Fruit fly (Drosophila melanogaster): ENCODE measurements around the gene GIIIspla2.

Gene GIIIspla2

DNA sequence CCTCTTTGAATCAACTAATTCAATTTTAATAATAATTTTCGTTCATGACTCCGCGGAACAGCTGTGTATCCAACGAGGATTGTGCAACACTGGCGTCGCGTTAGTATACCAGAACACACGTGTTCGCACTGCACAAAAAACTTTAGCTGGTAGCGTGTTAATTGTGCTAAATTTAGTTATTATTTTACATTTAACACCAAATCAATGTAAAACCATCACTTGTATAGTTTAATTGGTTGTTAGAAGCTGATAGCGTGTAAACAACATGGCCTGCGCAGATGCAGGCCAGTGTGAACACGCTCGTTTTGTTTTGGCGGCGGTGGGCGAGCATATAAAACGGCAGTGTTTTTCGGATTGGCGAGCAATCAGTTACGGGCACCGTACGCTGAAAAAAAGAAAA is at the start of gene GIIIspla2, which contains the start of gene Traf6:
Gene GIIIspla2, plus strand, starts transcription at position 335 of the 400 bp plus-strand sequence.
Gene Traf6, minus strand, starts transcription at position 93 of the 400 bp plus-strand sequence.
- TF ChIP-seq CG11617 (GFP tag; optimal IDR thresholded peaks at IDR 0.05), result peak; percentile 87
- TF ChIP-seq Crg-1 (GFP tag; optimal IDR thresholded peaks at IDR 0.05), result peak; percentile 68
- TF ChIP-seq ovo (GFP tag; optimal IDR thresholded peaks at IDR 0.05), result peak; percentile 81
- TF ChIP-seq pad (GFP tag; optimal IDR thresholded peaks at IDR 0.05), result peak; percentile 81
- peak; percentile 73 for TF ChIP-seq toe (GFP tag; optimal IDR thresholded peaks at IDR 0.05)
- TF ChIP-seq CG7101 (tag; optimal IDR thresholded peaks at IDR 0.05), result peak; percentile 90
- TF ChIP-seq cnc (optimal IDR thresholded peaks at IDR 0.05), result no peak
- peak; percentile 71 for TF ChIP-seq tj (GFP tag; optimal IDR thresholded peaks at IDR 0.05)
- no peak for TF ChIP-seq Hr96 (GFP tag; optimal IDR thresholded peaks at IDR 0.05)
- TF ChIP-seq CG7045 (GFP tag; optimal IDR thresholded peaks at IDR 0.05), result peak; percentile 74
- TF ChIP-seq Mnt (GFP tag; optimal IDR thresholded peaks at IDR 0.05), result peak; percentile 92
- TF ChIP-seq CG14711 (tag; optimal IDR thresholded peaks at IDR 0.05), result peak; percentile 80
- peak; percentile 76 for TF ChIP-seq CG33017 (tag; optimal IDR thresholded peaks at IDR 0.05)
- peak; percentile 54 for TF ChIP-seq Clk (GFP tag; optimal IDR thresholded peaks at IDR 0.05)
- TF ChIP-seq CG1620 (GFP tag; optimal IDR thresholded peaks at IDR 0.05), result peak; percentile 87
- no peak for TF ChIP-seq kay (GFP tag; ENCODE audit: borderline replicate concordance)
- TF ChIP-seq cic (GFP tag; optimal IDR thresholded peaks at IDR 0.05), result peak; percentile 51
- peak; percentile 66 for TF ChIP-seq CG12768 (GFP tag; optimal IDR thresholded peaks at IDR 0.05)
- TF ChIP-seq CG5204 (GFP tag; optimal IDR thresholded peaks at IDR 0.05), result peak; percentile 76
- TF ChIP-seq bab1 (GFP tag; optimal IDR thresholded peaks at IDR 0.05), result peak; percentile 78

DNA sequence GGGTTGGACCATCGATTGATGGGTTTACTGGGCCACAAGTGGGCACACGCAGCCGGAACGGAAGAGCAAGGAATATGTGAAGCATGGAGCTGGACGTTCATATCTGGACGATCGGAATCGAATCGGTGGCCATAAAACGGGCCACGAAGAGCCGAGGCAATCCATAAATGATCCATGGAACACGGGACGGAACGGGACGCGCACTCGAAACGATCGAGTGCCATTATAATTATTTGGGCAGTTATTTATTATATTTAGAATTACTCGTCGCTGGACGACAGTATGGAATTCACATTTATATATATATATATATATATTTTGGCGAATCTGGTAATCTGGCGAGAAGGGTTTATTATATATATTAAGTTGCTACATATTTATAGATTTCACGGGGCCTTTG is 49.5 kb upstream of the GIIIspla2 start:
- no peak for TF ChIP-seq CG7045 (GFP tag; optimal IDR thresholded peaks at IDR 0.05)
- TF ChIP-seq CG11617 (GFP tag; optimal IDR thresholded peaks at IDR 0.05), result no peak
- no peak for TF ChIP-seq pad (GFP tag; optimal IDR thresholded peaks at IDR 0.05)
- TF ChIP-seq tj (GFP tag; optimal IDR thresholded peaks at IDR 0.05), result no peak
- no peak for TF ChIP-seq kay (GFP tag; ENCODE audit: borderline replicate concordance)
- TF ChIP-seq CG5204 (GFP tag; optimal IDR thresholded peaks at IDR 0.05), result no peak
- no peak for TF ChIP-seq Crg-1 (GFP tag; optimal IDR thresholded peaks at IDR 0.05)
- TF ChIP-seq CG12768 (GFP tag; optimal IDR thresholded peaks at IDR 0.05), result no peak
- no peak for TF ChIP-seq CG1620 (GFP tag; optimal IDR thresholded peaks at IDR 0.05)
- TF ChIP-seq Hr96 (GFP tag; optimal IDR thresholded peaks at IDR 0.05), result no peak
- no peak for TF ChIP-seq toe (GFP tag; optimal IDR thresholded peaks at IDR 0.05)
- TF ChIP-seq ovo (GFP tag; optimal IDR thresholded peaks at IDR 0.05), result no peak
- no peak for TF ChIP-seq CG14711 (tag; optimal IDR thresholded peaks at IDR 0.05)
- no peak for TF ChIP-seq bab1 (GFP tag; optimal IDR thresholded peaks at IDR 0.05)
- TF ChIP-seq cic (GFP tag; optimal IDR thresholded peaks at IDR 0.05), result no peak
- TF ChIP-seq CG33017 (tag; optimal IDR thresholded peaks at IDR 0.05), result no peak
- no peak for TF ChIP-seq Clk (GFP tag; optimal IDR thresholded peaks at IDR 0.05)
- no peak for TF ChIP-seq cnc (optimal IDR thresholded peaks at IDR 0.05)
- no peak for TF ChIP-seq CG7101 (tag; optimal IDR thresholded peaks at IDR 0.05)

- TF ChIP-seq CG5204 (GFP tag; optimal IDR thresholded peaks at IDR 0.05) (no peak), tj (GFP tag; optimal IDR thresholded peaks at IDR 0.05) (peak; percentile 68), ovo (GFP tag; optimal IDR thresholded peaks at IDR 0.05) (peak; percentile 10)
Measured at dm6 chrX:8110984-8111383, 46.4 kb upstream of the GIIIspla2 start.

- TF ChIP-seq kay (GFP tag; ENCODE audit: borderline replicate concordance) (no peak), CG7101 (tag; optimal IDR thresholded peaks at IDR 0.05) (peak; percentile 45), cnc (optimal IDR thresholded peaks at IDR 0.05) (no peak), CG14711 (tag; optimal IDR thresholded peaks at IDR 0.05) (no peak), CG12768 (GFP tag; optimal IDR thresholded peaks at IDR 0.05) (no peak), Hr96 (GFP tag; optimal IDR thresholded peaks at IDR 0.05) (no peak), pad (GFP tag; optimal IDR thresholded peaks at IDR 0.05) (no peak), CG7045 (GFP tag; optimal IDR thresholded peaks at IDR 0.05) (peak; percentile 15), Mnt (GFP tag; optimal IDR thresholded peaks at IDR 0.05) (peak; percentile 16), ovo (GFP tag; optimal IDR thresholded peaks at IDR 0.05) (no peak), Clk (GFP tag; optimal IDR thresholded peaks at IDR 0.05) (no peak), bab1 (GFP tag; optimal IDR thresholded peaks at IDR 0.05) (no peak), CG33017 (tag; optimal IDR thresholded peaks at IDR 0.05) (no peak), toe (GFP tag; optimal IDR thresholded peaks at IDR 0.05) (no peak), tj (GFP tag; optimal IDR thresholded peaks at IDR 0.05) (peak; percentile 53), cic (GFP tag; optimal IDR thresholded peaks at IDR 0.05) (no peak), CG1620 (GFP tag; optimal IDR thresholded peaks at IDR 0.05) (no peak), CG11617 (GFP tag; optimal IDR thresholded peaks at IDR 0.05) (peak; percentile 64), CG5204 (GFP tag; optimal IDR thresholded peaks at IDR 0.05) (peak; percentile 34), Crg-1 (GFP tag; optimal IDR thresholded peaks at IDR 0.05) (no peak)
Measured at dm6 chrX:8112715-8113114, 44.7 kb upstream of the GIIIspla2 start.

DNA sequence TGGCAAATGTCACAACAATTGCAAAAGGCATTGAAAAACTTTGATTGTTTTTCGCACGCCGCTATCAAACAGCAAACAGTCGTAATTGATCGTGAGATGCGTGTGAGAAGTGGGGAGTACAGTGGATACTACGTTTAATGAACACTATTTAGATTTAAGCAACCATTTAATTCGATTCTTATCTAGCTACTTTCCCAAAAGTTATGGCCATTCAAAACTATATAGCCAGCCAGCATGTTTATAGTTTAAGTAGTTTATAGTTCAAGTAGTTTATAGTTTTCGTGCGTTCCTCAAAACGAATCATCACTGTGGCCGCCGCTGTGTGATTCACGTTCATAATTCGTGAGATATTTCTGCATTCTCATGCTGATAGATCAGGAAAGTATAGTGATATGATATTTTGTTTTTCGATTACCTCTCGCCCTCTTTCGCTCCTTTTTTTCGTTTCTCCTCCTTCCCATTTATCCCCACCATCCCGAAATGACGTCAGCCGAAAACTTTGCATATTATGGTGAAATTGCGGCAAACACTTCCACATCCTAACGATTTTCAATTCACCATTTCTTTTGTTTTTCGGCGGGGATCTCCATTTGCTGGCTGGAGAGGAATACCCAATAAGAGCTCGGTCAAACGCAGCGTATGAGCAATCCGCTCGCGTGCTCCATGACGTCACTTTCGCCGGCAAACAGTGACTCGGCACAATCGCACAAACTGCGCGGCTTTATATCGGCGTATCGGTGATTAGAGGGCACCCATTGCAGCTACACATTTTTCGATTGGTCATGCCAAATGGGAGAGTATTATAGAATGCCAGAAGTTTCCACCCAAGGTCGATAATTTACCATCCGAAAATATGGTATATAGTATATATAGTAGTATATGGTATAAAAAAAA is 43.8 kb upstream of the GIIIspla2 start:
- peak; percentile 59 for TF ChIP-seq Hr96 (GFP tag; optimal IDR thresholded peaks at IDR 0.05)
- peak; percentile 93 to 96 for TF ChIP-seq cnc (optimal IDR thresholded peaks at IDR 0.05)
- TF ChIP-seq CG12768 (GFP tag; optimal IDR thresholded peaks at IDR 0.05), result peak; percentile 33
- peak; percentile 28 for TF ChIP-seq toe (GFP tag; optimal IDR thresholded peaks at IDR 0.05)
- TF ChIP-seq CG1620 (GFP tag; optimal IDR thresholded peaks at IDR 0.05), result peak; percentile 11
- TF ChIP-seq kay (GFP tag; ENCODE audit: borderline replicate concordance), result peak; percentile 92
- TF ChIP-seq Mnt (GFP tag; optimal IDR thresholded peaks at IDR 0.05), result peak; percentile 23
- no peak for TF ChIP-seq tj (GFP tag; optimal IDR thresholded peaks at IDR 0.05)
- no peak for TF ChIP-seq pad (GFP tag; optimal IDR thresholded peaks at IDR 0.05)
- no peak for TF ChIP-seq ovo (GFP tag; optimal IDR thresholded peaks at IDR 0.05)
- TF ChIP-seq Crg-1 (GFP tag; optimal IDR thresholded peaks at IDR 0.05), result peak; percentile 27
- TF ChIP-seq cic (GFP tag; optimal IDR thresholded peaks at IDR 0.05), result no peak
- peak; percentile 78 for TF ChIP-seq CG33017 (tag; optimal IDR thresholded peaks at IDR 0.05)
- TF ChIP-seq CG5204 (GFP tag; optimal IDR thresholded peaks at IDR 0.05), result peak; percentile 68
- peak; percentile 67 for TF ChIP-seq CG14711 (tag; optimal IDR thresholded peaks at IDR 0.05)
- peak; percentile 63 for TF ChIP-seq CG7045 (GFP tag; optimal IDR thresholded peaks at IDR 0.05)
- TF ChIP-seq CG11617 (GFP tag; optimal IDR thresholded peaks at IDR 0.05), result no peak
- TF ChIP-seq Clk (GFP tag; optimal IDR thresholded peaks at IDR 0.05), result peak; percentile 15
- peak; percentile 51 for TF ChIP-seq bab1 (GFP tag; optimal IDR thresholded peaks at IDR 0.05)
- TF ChIP-seq CG7101 (tag; optimal IDR thresholded peaks at IDR 0.05), result peak; percentile 88
